Worm (Caenorhabditis elegans) whole organism, midembryonic: ENCODE data around the gene npr-39.

Experiments used
- T22C8.4 ChIP-seq: fragments of 200-800 bp; sonication (Bioruptor generic); IDR thresholded peaks from 2 replicates; pipeline ENCODE4 v1.3.6; 2022; ENCODE audit warnings: missing genetic modification characterization, missing compliant biosample characterization
- cog-1 ChIP-seq: sonication (generic microtip); optimal IDR thresholded peaks from 2 replicates; lab custom pipeline; 2016; ENCODE audit warnings: missing genetic modification characterization, missing compliant biosample characterization
- flt-1 ChIP-seq: fragments of 200-800 bp; sonication (Bioruptor generic); IDR thresholded peaks from 2 replicates; pipeline ENCODE4 v1.3.6; 2022; ENCODE audit warnings: missing genetic modification characterization, missing compliant biosample characterization
- ref-1 ChIP-seq: fragments of 200-800 bp; sonication (Bioruptor generic); conservative IDR thresholded peaks from 2 replicates; pipeline ENCODE4 v1.3.6; 2022; ENCODE audit warnings: missing genetic modification reagents, missing genetic modification characterization, missing compliant biosample characterization
- tab-1 ChIP-seq: fragments of 200-800 bp; sonication (Bioruptor generic); IDR thresholded peaks from 2 replicates; pipeline ENCODE4 v1.3.6; 2022; ENCODE audit warnings: missing genetic modification characterization, missing compliant biosample characterization
- ztf-23 ChIP-seq: fragments of 200-800 bp; sonication (Bioruptor generic); IDR thresholded peaks from 2 replicates; pipeline ENCODE4 v1.3.6; 2022; ENCODE audit warnings: missing genetic modification reagents, missing genetic modification characterization, missing compliant biosample characterization
- ztf-29 ChIP-seq: fragments of 200-800 bp; sonication (Bioruptor generic); IDR thresholded peaks from 2 replicates; pipeline ENCODE4 v1.3.6; 2022; ENCODE audit warnings: missing genetic modification reagents, missing genetic modification characterization, missing compliant biosample characterization

- TF ChIP-seq ztf-23 (GFP tag; lab: Robert Waterston, UW): no peak
- TF ChIP-seq cog-1: no peak
- TF ChIP-seq ref-1 (GFP tag; lab: Robert Waterston, UW): no peak
- no peak for TF ChIP-seq tab-1 (GFP tag; lab: Robert Waterston, UW)
- TF ChIP-seq flt-1 (GFP tag; lab: Robert Waterston, UW): no peak
- no peak for TF ChIP-seq ztf-29 (GFP tag; lab: Robert Waterston, UW)
- TF ChIP-seq T22C8.4: no peak
Measured at ce11 chrV:10103811-10104210, 36.9 kb downstream of the npr-39 start.
